Fruit fly (Drosophila melanogaster) whole organism: ENCODE results near the gene CG15404.

Experiments used
- CG8478 ChIP-seq: fragments of >200 bp; optimal IDR thresholded peaks from 2 replicates; lab custom pipeline; 2018; ENCODE audit warnings: inconsistent platforms
- Dll ChIP-seq: fragments of >200 bp; optimal IDR thresholded peaks from 2 replicates; lab custom pipeline; 2017
- EcR ChIP-seq, 2 experiments: fragments of >200 bp; optimal IDR thresholded peaks; 2 replicates each; lab custom pipeline; 2017; ENCODE audit warnings: missing biosample characterization in 2 of 2, missing genetic modification characterization in 2 of 2, missing genetic modification reagents in 2 of 2
- pan ChIP-seq: fragments of >200 bp; optimal IDR thresholded peaks from 2 replicates; lab custom pipeline; 2017
- psq ChIP-seq: fragments of >200 bp; optimal IDR thresholded peaks from 2 replicates; lab custom pipeline; 2017

- TF ChIP-seq CG8478 (lab: Kevin White, UChicago) (no peak), EcR (GFP tag; optimal IDR thresholded peaks at IDR 0.05; lab: Kevin White, UChicago) (no peak), psq (lab: Kevin White, UChicago) (no peak), pan (lab: Kevin White, UChicago) (no peak), Dll (lab: Kevin White, UChicago) (no peak)
Measured at dm6 chr2L:3128335-3128734, 45.4 kb upstream of the CG15404 start, which contains the start of gene CG15403.
